Worm (Caenorhabditis elegans) whole organism, early embryonic: ENCODE measurements around the gene F41E7.9.

Source experiments
- B0310.2 ChIP-seq: sonication (generic microtip); optimal IDR thresholded peaks from 2 replicates; lab custom pipeline; 2016; ENCODE audit warnings: mild to moderate bottlenecking, missing genetic modification characterization, missing compliant biosample characterization
- F13C5.2 ChIP-seq: sonication (generic microtip); optimal IDR thresholded peaks from 2 replicates; lab custom pipeline; 2017; ENCODE audit warnings: mild to moderate bottlenecking, missing genetic modification characterization, inconsistent platforms, missing compliant biosample characterization
- aly-1 ChIP-seq: sonication (generic microtip); optimal IDR thresholded peaks from 2 replicates; lab custom pipeline; 2016; ENCODE audit warnings: missing genetic modification characterization, missing compliant biosample characterization
- ama-1 ChIP-seq: fragments of 150-350 bp; optimal IDR thresholded peaks from 2 replicates; lab custom pipeline; 2014
- ceh-13 ChIP-seq: fragments of 200-800 bp; sonication (Bioruptor generic); optimal IDR thresholded peaks from 2 replicates; lab custom pipeline; 2018; ENCODE audit warnings: mild to moderate bottlenecking, missing genetic modification characterization, missing compliant biosample characterization
- ceh-36 ChIP-seq: sonication (generic microtip); optimal IDR thresholded peaks from 2 replicates; lab custom pipeline; 2016; ENCODE audit warnings: missing genetic modification characterization, inconsistent platforms, missing compliant biosample characterization
- ets-7 ChIP-seq: sonication (generic microtip); optimal IDR thresholded peaks from 2 replicates; lab custom pipeline; 2016; ENCODE audit warnings: missing genotype, missing genetic modification characterization, missing compliant biosample characterization
- flt-1 ChIP-seq: fragments of 200-800 bp; sonication (Bioruptor generic); IDR thresholded peaks from 2 replicates; pipeline ENCODE4 v1.3.6; 2022; ENCODE audit warnings: missing genetic modification characterization, missing compliant biosample characterization
- hmbx-1 ChIP-seq: sonication (generic microtip); optimal IDR thresholded peaks from 2 replicates; lab custom pipeline; 2016; ENCODE audit warnings: mild to moderate bottlenecking, missing genetic modification characterization, missing compliant biosample characterization
- hmg-4 ChIP-seq: fragments of 200-800 bp; sonication (Bioruptor generic); optimal IDR thresholded peaks from 2 replicates; lab custom pipeline; 2018; ENCODE audit warnings: mild to moderate bottlenecking, missing genetic modification characterization, missing compliant biosample characterization
- hnd-1 ChIP-seq: sonication (generic microtip); optimal IDR thresholded peaks from 2 replicates; lab custom pipeline; 2016; ENCODE audit warnings: missing genetic modification characterization, missing compliant biosample characterization
- pes-1 ChIP-seq: fragments of 200-800 bp; sonication (Bioruptor generic); IDR thresholded peaks from 2 replicates; pipeline ENCODE4 v1.3.6; 2022; ENCODE audit warnings: missing genetic modification reagents, missing genetic modification characterization, missing compliant biosample characterization
- scrt-1 ChIP-seq: fragments of 200-800 bp; sonication (Bioruptor generic); IDR thresholded peaks from 2 replicates; pipeline ENCODE4 v1.3.6; 2022; ENCODE audit warnings: missing genetic modification characterization, missing compliant biosample characterization
- sea-1 ChIP-seq: fragments of 200-800 bp; sonication (Bioruptor generic); conservative IDR thresholded peaks from 2 replicates; pipeline ENCODE4 v1.3.6; 2022; ENCODE audit warnings: missing genetic modification characterization, missing compliant biosample characterization
- tbx-11 ChIP-seq: fragments of 200-800 bp; sonication (Bioruptor generic); IDR thresholded peaks from 2 replicates; pipeline ENCODE4 v1.3.6; 2022; ENCODE audit warnings: missing genetic modification characterization, missing compliant biosample characterization
- tbx-37 ChIP-seq: fragments of 200-800 bp; sonication (Bioruptor generic); conservative IDR thresholded peaks from 2 replicates; pipeline ENCODE4 v1.3.6; 2022; ENCODE audit warnings: missing genetic modification reagents, missing genetic modification characterization, missing compliant biosample characterization
- tra-4 ChIP-seq: sonication (generic microtip); optimal IDR thresholded peaks from 2 replicates; lab custom pipeline; 2017; ENCODE audit warnings: missing genetic modification characterization, missing compliant biosample characterization

The F41E7.9 gene

DNA sequence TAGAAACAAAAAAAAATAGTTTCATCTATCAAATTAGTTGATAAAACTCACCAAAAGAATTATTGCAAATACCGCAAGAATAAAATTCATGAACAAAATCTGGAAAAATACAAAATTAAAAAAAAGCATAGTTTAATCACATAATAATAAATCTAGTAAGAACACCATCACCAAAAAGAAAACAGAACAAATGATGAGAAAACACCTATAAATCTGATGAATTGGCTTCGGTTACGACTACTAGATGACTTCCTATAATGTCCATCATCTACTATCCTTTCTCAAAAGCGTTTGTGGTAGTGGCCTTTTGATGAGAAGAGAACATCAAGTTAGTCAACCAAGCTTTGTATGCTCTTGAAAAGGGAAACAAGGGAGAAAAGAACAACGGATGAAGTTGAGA lies 22.3 kb upstream of the F41E7.9 start, which contains the start of gene cut-5:
Gene cut-5 (minus strand): TSS at position 101 of the 400 bp plus-strand sequence.
- TF ChIP-seq ceh-36 (tag; lab: Kevin White, UChicago) = no peak
- TF ChIP-seq tbx-11 (GFP tag; lab: Robert Waterston, UW) = no peak
- TF ChIP-seq sea-1 (GFP tag; lab: Robert Waterston, UW) = no peak
- TF ChIP-seq pes-1 = no peak
- no peak for TF ChIP-seq flt-1
- TF ChIP-seq tbx-37 (GFP tag; lab: Robert Waterston, UW) = no peak
- TF ChIP-seq ets-7 (tag; lab: Kevin White, UChicago) = no peak
- no peak for TF ChIP-seq aly-1 (tag; lab: Kevin White, UChicago)
- no peak for TF ChIP-seq hmbx-1 (tag; lab: Kevin White, UChicago)
- no peak for TF ChIP-seq ama-1 (lab: Kevin White, UChicago)
- TF ChIP-seq hnd-1 = no peak
- TF ChIP-seq hmg-4 (GFP tag; lab: Kevin White, UChicago) = no peak
- no peak for TF ChIP-seq F13C5.2 (tag; lab: Kevin White, UChicago)
- no peak for TF ChIP-seq tra-4 (tag; lab: Kevin White, UChicago)
- TF ChIP-seq ceh-13 (GFP tag; lab: Kevin White, UChicago) = no peak
- no peak for TF ChIP-seq scrt-1 (GFP tag; lab: Robert Waterston, UW)

ce11 chrX:10336592-10336991 lies 20.8 kb upstream of the F41E7.9 start:
- no peak for TF ChIP-seq hnd-1
- no peak for TF ChIP-seq hmbx-1 (tag; lab: Kevin White, UChicago)
- TF ChIP-seq ceh-13 (GFP tag; lab: Kevin White, UChicago) = no peak
- 0 out of 2 replicates have a peak, but pooled peaks have one; percentile 24 for TF ChIP-seq tbx-37 (GFP tag; lab: Robert Waterston, UW)
- TF ChIP-seq B0310.2 (tag; lab: Kevin White, UChicago) = no peak
- TF ChIP-seq aly-1 (tag; lab: Kevin White, UChicago) = peak; percentile 51
- TF ChIP-seq flt-1 = no peak
- no peak for TF ChIP-seq sea-1 (GFP tag; lab: Robert Waterston, UW)
- TF ChIP-seq scrt-1 (GFP tag; lab: Robert Waterston, UW) = no peak

DNA sequence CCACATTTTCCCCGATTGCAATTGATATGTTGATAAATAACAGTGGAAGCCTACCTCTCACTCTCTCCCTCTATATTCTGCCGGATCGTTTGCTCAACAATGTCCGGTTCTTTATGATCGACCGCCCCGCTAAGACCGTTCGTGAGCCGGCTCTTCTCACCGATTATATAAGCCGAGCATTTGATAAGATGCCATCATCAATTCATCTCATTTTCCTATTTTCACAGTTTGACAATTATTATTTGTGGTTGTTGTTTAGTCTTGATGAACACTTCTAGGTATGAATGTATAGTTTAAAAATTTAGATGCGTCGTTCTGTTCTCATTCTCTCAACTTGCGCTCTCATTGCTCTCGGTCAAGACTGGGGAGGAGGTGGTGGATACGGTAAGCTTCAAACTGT lies 20.3 kb upstream of the F41E7.9 start, which contains the start of gene idpa-3:
Gene idpa-3 (plus strand): TSS at position 301 of the 400 bp plus-strand sequence.
- no peak for TF ChIP-seq hnd-1
- TF ChIP-seq hmg-4 (GFP tag; lab: Kevin White, UChicago) = no peak
- no peak for TF ChIP-seq ama-1 (lab: Kevin White, UChicago)
- no peak for TF ChIP-seq sea-1 (GFP tag; lab: Robert Waterston, UW)
- no peak for TF ChIP-seq B0310.2 (tag; lab: Kevin White, UChicago)
- TF ChIP-seq tra-4 (tag; lab: Kevin White, UChicago) = no peak

- no peak for TF ChIP-seq hnd-1
- TF ChIP-seq sea-1 (GFP tag; lab: Robert Waterston, UW) = no peak
- no peak for TF ChIP-seq hmg-4 (GFP tag; lab: Kevin White, UChicago)
- TF ChIP-seq ama-1 (lab: Kevin White, UChicago) = no peak
Measured at ce11 chrX:10333301-10333854, 17.6 kb upstream of the F41E7.9 start, which contains the start of gene R07E3.4. Gene R07E3.4 (minus strand): TSS chrX:10333351.

- TF ChIP-seq ceh-36 (tag; lab: Kevin White, UChicago) = no peak
- TF ChIP-seq scrt-1 (GFP tag; lab: Robert Waterston, UW) = no peak
- TF ChIP-seq B0310.2 (tag; lab: Kevin White, UChicago) = no peak
- no peak for TF ChIP-seq hmbx-1 (tag; lab: Kevin White, UChicago)
- TF ChIP-seq F13C5.2 (tag; lab: Kevin White, UChicago) = no peak
- no peak for TF ChIP-seq pes-1
- no peak for TF ChIP-seq ets-7 (tag; lab: Kevin White, UChicago)
- TF ChIP-seq tbx-37 (GFP tag; lab: Robert Waterston, UW) = no peak
- TF ChIP-seq tbx-11 (GFP tag; lab: Robert Waterston, UW) = no peak
- TF ChIP-seq tra-4 (tag; lab: Kevin White, UChicago) = no peak
- TF ChIP-seq aly-1 (tag; lab: Kevin White, UChicago) = no peak
- TF ChIP-seq ceh-13 (GFP tag; lab: Kevin White, UChicago) = no peak
- no peak for TF ChIP-seq flt-1
- TF ChIP-seq hmg-4 (GFP tag; lab: Kevin White, UChicago) = no peak
- no peak for TF ChIP-seq ama-1 (lab: Kevin White, UChicago)
- TF ChIP-seq sea-1 (GFP tag; lab: Robert Waterston, UW) = no peak
- TF ChIP-seq hnd-1 = no peak
Measured at ce11 chrX:10332035-10332614, 16.3 kb upstream of the F41E7.9 start.

- TF ChIP-seq ceh-36 (tag; lab: Kevin White, UChicago) (no peak), hmbx-1 (tag; lab: Kevin White, UChicago) (no peak), hnd-1 (no peak), tbx-37 (GFP tag; lab: Robert Waterston, UW) (no peak), flt-1 (no peak), aly-1 (tag; lab: Kevin White, UChicago) (no peak), ceh-13 (GFP tag; lab: Kevin White, UChicago) (no peak), tbx-11 (GFP tag; lab: Robert Waterston, UW) (no peak), ets-7 (tag; lab: Kevin White, UChicago) (no peak), pes-1 (no peak), F13C5.2 (tag; lab: Kevin White, UChicago) (no peak), scrt-1 (GFP tag; lab: Robert Waterston, UW) (no peak), ama-1 (lab: Kevin White, UChicago) (no peak), B0310.2 (tag; lab: Kevin White, UChicago) (no peak), tra-4 (tag; lab: Kevin White, UChicago) (no peak)
Measured at ce11 chrX:10327323-10328022, 11.7 kb upstream of the F41E7.9 start, which contains the start of gene acl-5. Gene acl-5 (minus strand): TSS chrX:10327456.
